Fruit fly (Drosophila melanogaster) S2 (cell line): ENCODE data around the gene PGS1.

Experiments
- CG8478 ChIP-seq: fragments of >200 bp; optimal IDR thresholded peaks from 2 replicates; lab custom pipeline; 2018
- CTCF ChIP-seq, 2 experiments: fragments of >200 bp; optimal IDR thresholded peaks; 2 replicates each; lab custom pipeline; 2018

PGS1 gene

DNA sequence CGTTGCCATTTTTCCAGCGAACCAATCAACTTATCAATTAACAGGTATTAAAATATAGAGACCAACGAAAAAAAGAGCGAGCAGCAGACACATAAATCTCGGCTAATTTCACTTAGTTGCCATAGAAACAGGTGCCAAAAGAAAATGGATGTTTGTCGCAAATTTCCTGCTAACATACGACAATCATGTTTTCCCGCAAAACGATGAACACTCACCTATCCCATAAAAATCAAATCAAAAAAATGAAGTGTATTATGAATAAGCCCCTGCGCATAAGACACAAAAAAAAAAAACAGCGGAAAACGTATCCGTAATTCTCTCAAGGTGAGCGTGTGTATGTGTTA is 4.0 kb downstream of the PGS1 start:
- TF ChIP-seq CG8478 (lab: Kevin White, UChicago) (no peak), CTCF (optimal IDR thresholded peaks at IDR 0.05; lab: Kevin White, UChicago) (no peak)

DNA sequence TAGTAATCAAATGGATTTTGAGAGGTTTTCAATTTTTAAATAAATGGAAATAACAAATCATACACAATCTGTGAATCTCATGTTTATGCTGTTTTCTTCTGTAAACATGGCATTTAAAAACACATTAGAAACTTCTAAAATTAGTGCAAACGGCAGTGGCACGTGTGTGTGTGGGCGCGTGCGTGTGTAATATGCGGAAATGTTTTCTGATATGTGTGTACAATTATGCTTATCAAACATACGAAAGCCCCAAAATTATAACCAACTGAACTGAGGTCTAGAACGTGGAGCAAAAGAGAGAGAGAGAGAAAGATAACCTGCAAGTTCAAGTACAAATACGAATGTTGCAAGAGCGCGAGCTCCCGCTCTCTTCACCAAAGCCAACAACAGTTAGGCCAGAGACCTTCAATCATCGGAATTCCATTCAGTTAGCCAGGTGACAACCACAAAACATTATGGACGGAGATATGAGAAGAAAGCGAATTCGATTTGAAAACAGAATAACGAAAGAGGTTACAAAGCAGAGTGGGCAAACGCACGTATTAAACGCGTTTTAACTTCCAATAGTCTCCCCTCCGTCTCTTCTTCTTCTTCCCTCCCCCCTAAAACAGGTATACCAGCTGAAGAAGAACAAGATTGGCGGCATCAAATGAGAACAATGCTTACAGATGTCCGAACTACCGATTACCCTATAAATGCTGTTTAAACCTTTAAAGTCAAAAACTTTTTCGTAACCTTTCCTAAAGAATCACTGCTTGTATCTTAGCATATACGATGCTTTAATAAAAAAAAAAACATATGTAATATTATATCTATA is 4.6 kb downstream of the PGS1 start:
- TF ChIP-seq CTCF (optimal IDR thresholded peaks at IDR 0.05; lab: Kevin White, UChicago) (no peak), CG8478 (lab: Kevin White, UChicago) (no peak)

DNA sequence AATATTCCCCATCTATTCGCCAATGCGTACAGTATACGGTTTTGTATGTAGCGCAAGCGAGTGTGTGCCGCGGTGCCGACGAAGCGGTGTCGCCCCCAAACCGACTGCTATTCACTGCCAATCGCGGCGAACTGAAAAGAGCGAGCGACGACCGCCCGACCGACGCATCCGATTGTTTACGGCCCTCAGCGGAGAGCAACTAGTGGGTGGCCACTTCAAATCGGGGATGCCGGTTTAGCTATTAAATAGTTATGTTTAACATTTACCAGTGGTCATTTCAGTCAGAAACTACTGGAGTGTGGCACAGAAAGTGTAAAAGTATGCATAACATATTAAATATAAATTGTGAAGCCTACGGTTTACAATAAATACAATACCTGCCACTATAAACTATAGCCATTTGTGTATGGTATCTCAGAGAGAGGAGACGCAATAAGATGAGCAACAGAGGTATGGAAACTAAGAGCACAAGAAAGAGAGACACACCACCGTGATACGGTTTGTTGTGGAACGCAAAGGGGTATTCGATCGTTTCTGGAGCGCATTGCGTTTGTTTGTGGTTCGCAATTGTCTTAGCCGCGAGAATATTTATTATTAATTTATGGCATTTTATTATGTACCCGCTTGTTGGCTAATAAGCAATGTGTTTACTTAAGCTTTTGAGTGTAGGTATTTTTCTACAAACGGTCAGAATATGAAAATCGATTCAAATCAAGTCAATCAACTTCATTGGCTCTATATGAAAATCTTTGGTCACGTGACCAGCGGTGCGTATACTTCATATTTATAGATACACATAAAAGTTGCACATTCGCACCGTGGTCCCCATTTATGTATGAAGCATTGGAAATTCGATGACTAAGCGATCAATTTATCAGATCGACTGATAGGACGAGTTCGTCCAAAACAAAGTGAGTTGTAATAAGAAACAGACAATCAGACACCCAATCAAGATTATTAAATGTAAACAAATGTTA is 5.6 kb downstream of the PGS1 start:
- no peak for TF ChIP-seq CG8478 (lab: Kevin White, UChicago)
- TF ChIP-seq CTCF (optimal IDR thresholded peaks at IDR 0.05; lab: Kevin White, UChicago) = no peak

DNA sequence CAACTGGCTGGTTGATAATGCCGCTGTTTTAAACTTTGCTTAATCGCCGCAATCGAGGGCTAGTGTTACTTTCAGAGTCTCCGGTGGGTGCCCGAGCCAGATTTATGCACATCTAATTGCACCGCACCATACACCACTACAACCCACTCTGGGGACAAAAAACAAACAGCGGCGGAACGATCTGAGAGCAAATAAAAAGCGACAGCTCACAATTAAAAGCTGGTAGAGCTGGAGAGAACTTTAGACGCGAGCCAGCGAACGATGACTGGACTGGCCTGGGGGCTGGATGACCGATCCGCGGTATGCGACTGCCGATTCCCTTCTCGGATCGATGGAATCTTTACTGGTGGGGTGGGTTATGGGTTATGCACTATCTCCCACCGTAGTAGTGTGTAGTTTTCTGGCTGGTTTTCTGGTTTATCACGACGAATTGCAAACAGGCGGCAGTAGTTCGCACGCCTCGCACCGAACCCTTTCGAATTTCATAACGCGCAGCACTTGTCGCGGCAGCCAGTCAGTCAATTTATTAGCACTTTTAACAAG is 6.3 kb downstream of the PGS1 start:
- TF ChIP-seq CTCF (optimal IDR thresholded peaks at IDR 0.05; lab: Kevin White, UChicago) = no peak
- TF ChIP-seq CG8478 (lab: Kevin White, UChicago) = no peak

DNA sequence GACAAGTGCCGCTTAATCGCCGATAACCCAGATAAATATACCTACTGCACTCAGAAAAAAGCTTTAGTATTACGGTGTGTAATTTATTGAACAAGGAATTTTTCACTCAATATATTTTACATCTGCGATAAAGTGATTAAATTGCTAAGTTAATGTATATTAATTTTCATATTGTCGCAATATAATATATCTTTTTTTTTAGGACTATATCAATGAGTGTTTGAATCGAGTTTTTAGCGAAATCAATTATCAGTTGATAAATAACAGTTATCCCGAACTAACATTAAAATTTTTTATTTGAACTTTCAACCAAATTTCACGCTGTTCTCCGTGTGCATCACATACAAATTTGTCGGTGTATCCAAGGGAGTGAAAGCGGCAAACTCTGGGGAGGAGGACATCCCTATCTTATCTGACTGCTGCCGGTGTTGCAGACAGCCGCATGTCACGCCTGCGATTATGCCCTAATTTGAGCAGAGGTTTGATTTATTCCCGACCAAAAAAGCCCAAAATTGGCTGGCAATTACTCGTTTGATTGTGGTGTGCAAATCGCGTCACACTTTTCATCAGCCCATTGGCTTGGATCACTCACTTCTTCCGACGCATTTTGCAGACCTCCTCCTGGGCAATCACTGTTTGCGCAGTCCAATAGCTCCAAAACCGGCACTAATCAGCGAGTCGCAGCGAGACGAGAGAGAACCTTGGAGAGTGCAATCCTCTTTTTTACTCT is 7.0 kb downstream of the PGS1 start:
- TF ChIP-seq CTCF (optimal IDR thresholded peaks at IDR 0.05; lab: Kevin White, UChicago) (no peak), CG8478 (lab: Kevin White, UChicago) (no peak)

DNA sequence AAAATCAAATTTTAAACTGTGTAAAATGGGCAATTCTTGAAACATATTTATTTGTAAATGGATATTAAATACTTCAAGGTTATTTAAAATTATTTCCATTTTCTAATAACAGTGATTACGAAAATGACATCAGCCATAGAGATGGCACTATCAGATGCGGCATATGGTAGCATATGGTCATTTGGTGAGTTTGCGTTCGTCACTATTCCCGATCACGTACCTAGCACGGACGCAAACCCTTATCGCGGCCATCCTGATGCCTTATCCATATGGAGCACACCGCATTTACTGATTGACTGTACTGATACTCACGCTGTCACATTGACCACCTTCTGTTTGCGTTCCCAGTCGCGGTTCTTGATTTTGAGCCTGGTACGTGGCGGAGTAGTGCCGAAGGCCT is 7.8 kb downstream of the PGS1 start:
- peak; percentile 4 to 28 for TF ChIP-seq CTCF (optimal IDR thresholded peaks at IDR 0.05; lab: Kevin White, UChicago)
- no peak for TF ChIP-seq CG8478 (lab: Kevin White, UChicago)

DNA sequence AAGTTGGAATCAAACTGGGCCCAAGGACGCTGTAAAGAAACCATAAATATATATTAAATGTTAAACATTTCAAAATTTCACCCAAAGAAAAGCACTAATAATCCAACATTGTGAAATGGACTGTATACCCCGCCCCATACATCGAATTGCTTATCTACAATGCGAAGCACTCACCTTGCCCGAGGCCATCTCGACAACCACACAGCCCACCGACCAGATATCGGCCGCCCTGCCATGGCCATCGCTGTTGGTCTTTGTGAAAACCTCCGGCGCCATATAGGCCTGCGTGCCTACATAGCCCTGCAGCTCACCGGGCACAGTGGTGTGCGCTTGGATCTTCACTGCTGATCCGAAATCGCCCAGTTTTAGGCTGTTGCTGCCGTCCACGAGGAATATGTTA is 12.3 kb downstream of the PGS1 start:
- TF ChIP-seq CG8478 (lab: Kevin White, UChicago) = no peak
- no peak for TF ChIP-seq CTCF (optimal IDR thresholded peaks at IDR 0.05; lab: Kevin White, UChicago)

DNA sequence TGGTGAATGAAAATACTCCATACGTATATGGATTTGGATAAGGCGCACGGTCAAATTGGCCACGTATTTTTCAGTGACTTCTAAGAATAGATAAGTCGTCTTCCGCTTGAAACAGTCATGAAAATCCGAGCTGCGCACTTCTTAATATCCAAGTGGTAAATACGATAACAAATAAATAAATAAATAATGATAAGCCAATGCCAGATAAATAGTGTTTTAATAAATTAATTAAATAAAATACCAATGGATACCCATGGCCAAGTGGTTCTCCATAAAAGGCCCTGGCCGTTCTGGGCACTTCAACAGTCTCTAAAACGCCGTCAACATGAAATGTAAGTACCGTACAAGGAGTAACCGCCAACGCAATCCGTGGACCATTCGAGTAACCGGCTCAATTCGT is 13.5 kb downstream of the PGS1 start, which contains the start of gene CG14302:
Gene CG14302, plus strand, starts transcription at position 301 of the 400 bp plus-strand sequence.
- TF ChIP-seq CG8478 (lab: Kevin White, UChicago) = no peak
- no peak for TF ChIP-seq CTCF (optimal IDR thresholded peaks at IDR 0.05; lab: Kevin White, UChicago)

DNA sequence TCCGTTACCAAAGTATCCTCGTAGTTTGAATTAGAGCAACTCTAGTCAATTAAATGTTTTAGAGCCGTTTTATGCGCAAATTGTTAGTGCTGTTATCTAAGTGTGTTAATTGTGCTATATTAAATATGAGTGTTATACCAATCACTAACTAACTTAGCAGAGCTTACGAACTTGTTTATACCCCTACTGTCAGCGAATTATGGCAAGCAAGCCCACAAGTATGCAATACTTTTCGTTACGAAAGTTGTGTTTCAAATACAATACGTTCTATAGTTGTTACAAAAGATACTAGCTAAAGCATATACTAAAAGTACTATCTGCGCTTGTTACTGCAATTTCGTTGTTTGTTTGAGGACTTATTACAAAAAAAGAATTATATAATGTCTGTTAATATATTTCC is 14.6 kb downstream of the PGS1 start:
- no peak for TF ChIP-seq CG8478 (lab: Kevin White, UChicago)
- no peak for TF ChIP-seq CTCF (optimal IDR thresholded peaks at IDR 0.05; lab: Kevin White, UChicago)

DNA sequence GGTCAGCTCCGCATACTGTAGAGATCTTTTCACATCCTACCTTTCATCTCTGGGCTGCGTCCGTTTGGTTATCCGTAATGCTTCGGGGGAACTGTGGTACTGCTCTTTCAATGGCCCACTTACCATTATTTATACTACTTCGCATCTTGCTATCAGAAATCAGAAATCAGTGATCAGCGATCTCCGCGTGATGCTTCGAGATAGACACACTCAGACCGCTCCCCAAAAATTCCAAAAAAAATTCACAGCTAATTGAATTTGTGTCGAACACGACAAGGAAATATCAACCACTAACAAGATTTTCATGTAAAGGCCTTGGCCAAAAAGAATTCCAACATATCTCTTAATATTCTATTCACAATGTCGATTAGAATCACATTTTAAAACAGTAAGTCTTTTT is 17.5 kb downstream of the PGS1 start, which contains the start of gene CG7715:
Gene CG7715, minus strand, starts transcription at position 101 of the 400 bp plus-strand sequence.
- TF ChIP-seq CTCF (optimal IDR thresholded peaks at IDR 0.05; lab: Kevin White, UChicago) = no peak
- TF ChIP-seq CG8478 (lab: Kevin White, UChicago) = no peak

DNA sequence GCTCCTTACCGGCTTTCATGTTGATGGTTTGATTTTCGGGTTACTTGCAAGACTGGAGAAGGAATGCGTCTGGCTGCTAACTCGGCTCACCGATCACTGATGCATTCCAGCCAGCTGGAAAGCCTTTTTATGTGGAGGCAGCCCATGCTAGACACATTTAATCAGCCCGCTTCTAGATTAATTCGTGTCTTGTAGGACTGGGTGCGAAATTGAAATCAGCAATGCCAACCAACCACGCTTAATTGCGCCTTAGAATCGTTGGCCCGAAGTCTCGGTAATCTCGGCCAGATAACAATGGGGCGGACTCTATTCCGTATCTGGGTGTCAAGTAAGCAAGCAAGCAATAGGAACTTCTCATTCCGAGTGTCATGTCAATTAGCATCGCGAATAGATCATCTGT is 19.5 kb downstream of the PGS1 start, which contains the start of gene CG7714:
Gene CG7714, minus strand, starts transcription at position 101 of the 400 bp plus-strand sequence.
- no peak for TF ChIP-seq CG8478 (lab: Kevin White, UChicago)
- TF ChIP-seq CTCF (optimal IDR thresholded peaks at IDR 0.05; lab: Kevin White, UChicago) = no peak

DNA sequence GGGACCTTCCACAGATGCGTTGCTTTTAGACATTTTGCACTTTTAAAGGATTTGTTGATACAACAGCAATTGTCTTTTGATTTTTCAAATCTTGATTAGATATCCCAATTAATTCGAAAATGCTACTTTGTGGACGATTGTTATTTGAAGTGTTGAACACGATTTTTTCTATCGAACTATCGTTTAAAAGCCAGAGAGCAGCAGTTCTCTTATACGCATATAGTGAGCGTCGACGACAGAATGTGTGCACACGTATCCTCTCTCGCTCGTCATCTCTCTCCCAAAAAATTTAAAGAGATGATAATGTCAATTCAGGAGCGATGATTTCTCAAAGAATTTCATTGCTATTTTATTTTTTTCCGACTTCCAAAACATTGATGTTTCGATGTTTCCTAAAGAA is 23.4 kb downstream of the PGS1 start, which contains the start of gene CG34283:
Gene CG34283, minus strand, starts transcription at position 101 of the 400 bp plus-strand sequence.
- TF ChIP-seq CTCF (optimal IDR thresholded peaks at IDR 0.05; lab: Kevin White, UChicago) (no peak), CG8478 (lab: Kevin White, UChicago) (no peak)

DNA sequence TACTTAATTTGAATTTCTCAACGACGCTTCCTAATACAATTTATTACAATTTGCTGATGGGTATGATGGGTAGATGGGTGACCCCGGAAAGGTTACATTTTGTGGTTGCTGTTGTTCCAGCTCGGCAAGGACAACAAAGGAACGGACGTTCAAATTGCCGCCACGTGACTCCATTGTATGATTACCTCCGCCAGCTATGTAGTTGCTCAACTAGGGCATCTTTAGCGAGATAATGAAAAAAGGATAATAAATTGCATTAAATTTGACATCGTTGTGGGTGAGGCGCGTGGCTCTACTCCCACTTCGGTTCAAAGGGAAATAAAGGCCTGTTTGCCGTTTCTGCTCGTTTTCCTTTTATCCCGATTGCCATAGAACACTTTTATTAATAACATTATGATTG is 24.5 kb downstream of the PGS1 start:
- TF ChIP-seq CG8478 (lab: Kevin White, UChicago) = no peak
